Worm (Caenorhabditis elegans) whole organism, L1 larva: ENCODE results near the gene lin-15A.
A peak's percentile ranks its signal among the peaks of the same experiment; 100 is the strongest.

ENCODE experiments used
- C04F5.9 ChIP-seq: sonication (generic microtip); optimal IDR thresholded peaks from 2 replicates; lab custom pipeline; 2016; ENCODE audit warnings: missing genetic modification characterization, missing compliant biosample characterization
- C16A3.4 ChIP-seq: fragments of 150-350 bp; optimal IDR thresholded peaks from 2 replicates; lab custom pipeline; 2014; ENCODE audit warnings: missing biosample characterization, missing genetic modification characterization
- F16B12.6 ChIP-seq: fragments of 150-350 bp; optimal IDR thresholded peaks from 2 replicates; lab custom pipeline; 2014; ENCODE audit warnings: missing biosample characterization, missing genetic modification characterization
- blmp-1 ChIP-seq: fragments of 150-350 bp; optimal IDR thresholded peaks from 2 replicates; lab custom pipeline; 2014; ENCODE audit warnings: missing biosample characterization, missing genetic modification characterization
- ceh-82 ChIP-seq, 3 experiments: fragments of 150-350 bp in 1 of 3; sonication (generic microtip) in 2 of 3; optimal IDR thresholded peaks; 2 replicates each; lab custom pipeline; 2014 to 2017; ENCODE audit warnings: missing biosample characterization in 3 of 3, missing genetic modification characterization in 3 of 3
- dpl-1 ChIP-seq, 3 experiments: fragments of 150-350 bp in 2 of 3; sonication (generic microtip) in 1 of 3; optimal IDR thresholded peaks; 2 replicates each; lab custom pipeline; 2014 to 2017; ENCODE audit warnings: missing biosample characterization in 3 of 3, missing genetic modification characterization in 3 of 3, missing genetic modification reagents in 3 of 3
- dsc-1 ChIP-seq: sonication (generic microtip); optimal IDR thresholded peaks from 2 replicates; lab custom pipeline; 2016; ENCODE audit warnings: mild to moderate bottlenecking, missing genetic modification characterization, missing compliant biosample characterization
- efl-1 ChIP-seq, 4 experiments: fragments of 150-350 bp; optimal IDR thresholded peaks in 3 of 4; peaks in 1 of 4; 1 replicate in 1 of 4; 2 replicates in 3 of 4; lab custom pipeline; 2014; ENCODE audit warnings: missing biosample characterization in 2 of 4, missing genetic modification characterization in 2 of 4, missing genetic modification reagents in 2 of 4
- egl-13 ChIP-seq: sonication (generic microtip); optimal IDR thresholded peaks from 2 replicates; lab custom pipeline; 2016; ENCODE audit warnings: missing genotype, missing genetic modification reagents, missing genetic modification characterization, missing compliant biosample characterization
- egl-27 ChIP-seq, 2 experiments: fragments of 150-350 bp in 1 of 2; sonication (generic microtip); optimal IDR thresholded peaks; 3 replicates each; lab custom pipeline; 2017 to 2018; ENCODE audit warnings: missing biosample characterization in 2 of 2, missing genetic modification characterization in 2 of 2, missing genetic modification reagents in 2 of 2
- elt-3 ChIP-seq, 6 experiments: fragments of 150-350 bp in 1 of 6; sonication (generic microtip); optimal IDR thresholded peaks; 2 replicates each; lab custom pipeline; 2017 to 2018; ENCODE audit warnings: missing biosample characterization in 6 of 6, missing genetic modification characterization in 6 of 6, inconsistent platforms in 1 of 6
- fkh-8 ChIP-seq: sonication (generic microtip); optimal IDR thresholded peaks from 2 replicates; lab custom pipeline; 2016; ENCODE audit warnings: mild to moderate bottlenecking, missing genetic modification characterization, missing compliant biosample characterization
- grh-1 ChIP-seq: fragments of 200-800 bp; sonication (Bioruptor generic); IDR thresholded peaks from 2 replicates; pipeline ENCODE4 v1.3.6; 2022; ENCODE audit warnings: missing genetic modification reagents, missing genetic modification characterization, missing compliant biosample characterization
- hlh-17 ChIP-seq: fragments of 200-800 bp; sonication (Bioruptor generic); optimal IDR thresholded peaks from 2 replicates; lab custom pipeline; 2018; ENCODE audit warnings: missing genetic modification characterization, mild to moderate bottlenecking, missing compliant biosample characterization, moderate library complexity, borderline replicate concordance
- hpl-2 ChIP-seq: fragments of 150-350 bp; optimal IDR thresholded peaks from 2 replicates; lab custom pipeline; 2014; ENCODE audit warnings: missing biosample characterization, missing genetic modification reagents, missing genetic modification characterization
- irx-1 ChIP-seq: sonication (generic microtip); optimal IDR thresholded peaks from 2 replicates; lab custom pipeline; 2016; ENCODE audit warnings: missing genetic modification characterization, missing compliant biosample characterization
- isw-1 ChIP-seq: fragments of 200-800 bp; sonication (Bioruptor generic); IDR thresholded peaks from 2 replicates; pipeline ENCODE4 v1.3.6; 2022; ENCODE audit warnings: missing genetic modification characterization, missing compliant biosample characterization
- jun-1 ChIP-seq: fragments of 150-350 bp; optimal IDR thresholded peaks from 2 replicates; lab custom pipeline; 2014; ENCODE audit warnings: missing biosample characterization, missing genetic modification reagents, missing genetic modification characterization
- lin-13 ChIP-seq: fragments of 150-350 bp; optimal IDR thresholded peaks from 2 replicates; lab custom pipeline; 2014; ENCODE audit warnings: missing biosample characterization, missing genetic modification reagents, missing genetic modification characterization
- lin-14 ChIP-seq: fragments of 200-800 bp; sonication (Bioruptor generic); optimal IDR thresholded peaks from 2 replicates; lab custom pipeline; 2018; ENCODE audit warnings: mild to moderate bottlenecking, missing genetic modification characterization, moderate library complexity, missing compliant biosample characterization
- lin-15B ChIP-seq: fragments of 150-350 bp; sonication (generic microtip); optimal IDR thresholded peaks from 3 replicates; lab custom pipeline; 2014; ENCODE audit warnings: missing biosample characterization, missing genetic modification characterization
- lin-35 ChIP-seq, 2 experiments: fragments of 150-350 bp; optimal IDR thresholded peaks; 2 replicates each; lab custom pipeline; 2014; ENCODE audit warnings: missing biosample characterization in 2 of 2, missing genetic modification characterization in 2 of 2, missing genetic modification reagents in 2 of 2
- lsy-2 ChIP-seq, 2 experiments: fragments of 150-350 bp; optimal IDR thresholded peaks; 2 replicates each; lab custom pipeline; 2014; ENCODE audit warnings: missing biosample characterization in 2 of 2, missing genetic modification characterization in 2 of 2
- mdl-1 ChIP-seq, 2 experiments: fragments of 150-350 bp; optimal IDR thresholded peaks; 2 replicates each; lab custom pipeline; 2014 to 2017; ENCODE audit warnings: missing biosample characterization in 2 of 2, missing genetic modification characterization in 2 of 2, inconsistent platforms in 1 of 2
- mef-2 ChIP-seq: fragments of 150-350 bp; optimal IDR thresholded peaks from 2 replicates; lab custom pipeline; 2014; ENCODE audit warnings: missing biosample characterization, missing genetic modification characterization
- nhr-11 ChIP-seq: fragments of 150-350 bp; optimal IDR thresholded peaks from 2 replicates; lab custom pipeline; 2014; ENCODE audit warnings: missing biosample characterization, missing genetic modification characterization
- nhr-19 ChIP-seq: fragments of 200-800 bp; sonication (Bioruptor generic); conservative IDR thresholded peaks from 2 replicates; pipeline ENCODE4 v1.3.6; 2022; ENCODE audit warnings: missing genetic modification characterization, missing compliant biosample characterization
- nhr-20 ChIP-seq: sonication (generic microtip); optimal IDR thresholded peaks from 2 replicates; lab custom pipeline; 2016; ENCODE audit warnings: mild to moderate bottlenecking, missing genetic modification characterization, missing compliant biosample characterization
- nhr-28 ChIP-seq: fragments of 150-350 bp; optimal IDR thresholded peaks from 2 replicates; lab custom pipeline; 2014; ENCODE audit warnings: missing biosample characterization, missing genetic modification characterization
- nhr-47 ChIP-seq: sonication (generic microtip); optimal IDR thresholded peaks from 2 replicates; lab custom pipeline; 2016; ENCODE audit warnings: mild to moderate bottlenecking, missing genetic modification characterization, moderate library complexity, missing compliant biosample characterization
- nhr-71 ChIP-seq: sonication (generic microtip); optimal IDR thresholded peaks from 2 replicates; lab custom pipeline; 2016; ENCODE audit warnings: mild to moderate bottlenecking, missing genetic modification characterization, moderate library complexity, missing compliant biosample characterization
- nhr-77 ChIP-seq: fragments of 150-350 bp; optimal IDR thresholded peaks from 2 replicates; lab custom pipeline; 2014; ENCODE audit warnings: missing biosample characterization, missing genetic modification characterization
- nhr-85 ChIP-seq: sonication (generic microtip); peaks from one replicate; lab custom pipeline; 2016; ENCODE audit warnings: missing genetic modification characterization, inconsistent platforms, missing compliant biosample characterization
- nhr-90 ChIP-seq: sonication (generic microtip); optimal IDR thresholded peaks from 2 replicates; lab custom pipeline; 2016; ENCODE audit warnings: mild to moderate bottlenecking, missing genetic modification characterization, missing compliant biosample characterization; ENCODE audit not compliant: poor library complexity
- pag-3 ChIP-seq: sonication (generic microtip); optimal IDR thresholded peaks from 2 replicates; lab custom pipeline; 2017; ENCODE audit warnings: missing genetic modification characterization, mild to moderate bottlenecking, missing compliant biosample characterization, antibody characterized with exemption, borderline replicate concordance; ENCODE audit not compliant: insufficient read depth
- rnt-1 ChIP-seq: sonication (generic microtip); optimal IDR thresholded peaks from 2 replicates; lab custom pipeline; 2016; ENCODE audit warnings: mild to moderate bottlenecking, missing genetic modification characterization, moderate library complexity, missing compliant biosample characterization
- skn-1 ChIP-seq: fragments of 150-350 bp; optimal IDR thresholded peaks from 2 replicates; lab custom pipeline; 2014; ENCODE audit warnings: missing biosample characterization, missing genetic modification characterization
- snpc-4 ChIP-seq: fragments of 150-350 bp; optimal IDR thresholded peaks from 2 replicates; lab custom pipeline; 2014; ENCODE audit warnings: missing biosample characterization, missing genetic modification characterization
- snu-23 ChIP-seq: sonication (generic microtip); optimal IDR thresholded peaks from 2 replicates; lab custom pipeline; 2016; ENCODE audit warnings: missing genetic modification characterization, missing compliant biosample characterization
- sox-4 ChIP-seq: sonication (generic microtip); optimal IDR thresholded peaks from 2 replicates; lab custom pipeline; 2016; ENCODE audit warnings: missing genetic modification characterization, missing compliant biosample characterization
- swsn-7 ChIP-seq: sonication (generic microtip); optimal IDR thresholded peaks from 2 replicates; lab custom pipeline; 2016; ENCODE audit warnings: missing genetic modification characterization, missing compliant biosample characterization
- tbx-2 ChIP-seq: sonication (generic microtip); optimal IDR thresholded peaks from 2 replicates; lab custom pipeline; 2016; ENCODE audit warnings: missing genetic modification characterization, missing compliant biosample characterization
- tlp-1 ChIP-seq: fragments of 150-350 bp; optimal IDR thresholded peaks from 2 replicates; lab custom pipeline; 2014; ENCODE audit warnings: missing biosample characterization, missing genetic modification characterization
- unc-130 ChIP-seq: fragments of 150-350 bp; optimal IDR thresholded peaks from 2 replicates; lab custom pipeline; 2017; ENCODE audit warnings: missing biosample characterization, missing genetic modification characterization, inconsistent platforms
- unc-62 ChIP-seq: fragments of 150-350 bp; optimal IDR thresholded peaks from 2 replicates; lab custom pipeline; 2014; ENCODE audit warnings: missing biosample characterization, missing genetic modification reagents, missing genetic modification characterization
- unc-86 ChIP-seq: sonication (generic microtip); optimal IDR thresholded peaks from 2 replicates; lab custom pipeline; 2016; ENCODE audit warnings: missing genetic modification characterization, missing compliant biosample characterization
- unc-98 ChIP-seq: fragments of 200-800 bp; sonication (Bioruptor generic); IDR thresholded peaks from 2 replicates; pipeline ENCODE4 v1.3.6; 2022; ENCODE audit warnings: missing genetic modification characterization, missing compliant biosample characterization
- vab-15 ChIP-seq: sonication (generic microtip); optimal IDR thresholded peaks from 2 replicates; lab custom pipeline; 2017; ENCODE audit warnings: missing genotype, mild to moderate bottlenecking, missing genetic modification characterization, missing compliant biosample characterization
- xbp-1 ChIP-seq: sonication (generic microtip); optimal IDR thresholded peaks from 2 replicates; lab custom pipeline; 2016; ENCODE audit warnings: missing genetic modification characterization, missing compliant biosample characterization
- zip-4 ChIP-seq: fragments of 200-800 bp; sonication (Bioruptor generic); optimal IDR thresholded peaks from 2 replicates; lab custom pipeline; 2018; ENCODE audit warnings: mild to moderate bottlenecking, missing genetic modification characterization, moderate library complexity, missing compliant biosample characterization
- ztf-11 ChIP-seq, 2 experiments: sonication (generic microtip); optimal IDR thresholded peaks; 2 replicates each; lab custom pipeline; 2016 to 2017; ENCODE audit warnings: missing genetic modification characterization in 2 of 2, missing biosample characterization in 1 of 2, missing compliant biosample characterization in 1 of 2
- ztf-4 ChIP-seq: fragments of 150-350 bp; optimal IDR thresholded peaks from 2 replicates; lab custom pipeline; 2014; ENCODE audit warnings: missing biosample characterization, missing genetic modification characterization

The lin-15A gene

ce11 chrX:15724994-15725393 is 6.8 kb upstream of the lin-15A start:
- TF ChIP-seq ztf-4: no peak
- TF ChIP-seq unc-130 (tag; lab: Kevin White, UChicago): peak; percentile 75
- TF ChIP-seq pag-3 (tag; lab: Kevin White, UChicago): peak; percentile 93
- peak; percentile 97 for TF ChIP-seq blmp-1 (tag; lab: Kevin White, UChicago)
- TF ChIP-seq efl-1 (optimal IDR thresholded peaks at IDR 0.05; lab: Kevin White, UChicago): peak; percentile 69 to 78
- peak in 1 of 2 experiments; percentile 58 for TF ChIP-seq efl-1 (GFP tag; optimal IDR thresholded peaks at IDR 0.05 in 1 of 2; lab: Kevin White, UChicago)
- TF ChIP-seq skn-1 (tag; lab: Kevin White, UChicago): peak; percentile 24
- no peak for TF ChIP-seq egl-13 (tag; lab: Kevin White, UChicago)
- peak in 1 of 2 experiments; percentile 81 for TF ChIP-seq mdl-1 (tag; optimal IDR thresholded peaks at IDR 0.05; lab: Kevin White, UChicago)
- peak; percentile 80 for TF ChIP-seq rnt-1
- TF ChIP-seq mef-2 (tag; lab: Kevin White, UChicago): peak; percentile 7
- peak; percentile 93 for TF ChIP-seq F16B12.6 (tag; lab: Kevin White, UChicago)
- peak; percentile 76 for TF ChIP-seq swsn-7 (tag; lab: Kevin White, UChicago)
- peak; percentile 48 for TF ChIP-seq jun-1
- peak; percentile 64 to 74 for TF ChIP-seq lsy-2 (tag; optimal IDR thresholded peaks at IDR 0.05; lab: Kevin White, UChicago)
- TF ChIP-seq sox-4 (tag; lab: Kevin White, UChicago): no peak
- peak; percentile 56 to 86 for TF ChIP-seq lin-35 (GFP tag; optimal IDR thresholded peaks at IDR 0.05; lab: Kevin White, UChicago)
- no peak for TF ChIP-seq fkh-8 (tag; lab: Kevin White, UChicago)
- TF ChIP-seq nhr-11 (tag; lab: Kevin White, UChicago): no peak
- peak; percentile 74 for TF ChIP-seq nhr-20 (tag; lab: Kevin White, UChicago)
- no peak for TF ChIP-seq hlh-17 (GFP tag; lab: Kevin White, UChicago)
- TF ChIP-seq nhr-47: peak; percentile 75
- peak; percentile 87 for TF ChIP-seq nhr-85 (tag; lab: Kevin White, UChicago)
- TF ChIP-seq unc-98 (GFP tag; lab: Robert Waterston, UW): no peak
- TF ChIP-seq nhr-28: no peak
- TF ChIP-seq irx-1 (tag; lab: Kevin White, UChicago): peak; percentile 45
- no peak for TF ChIP-seq zip-4 (GFP tag; lab: Kevin White, UChicago)
- peak; percentile 34; the same call in 1 of the 2 replicates for TF ChIP-seq grh-1 (GFP tag; lab: Robert Waterston, UW)
- peak in 1 of 6 experiments; percentile 50 for TF ChIP-seq elt-3 (tag; optimal IDR thresholded peaks at IDR 0.05; lab: Kevin White, UChicago)
- peak; percentile 62 for TF ChIP-seq xbp-1
- TF ChIP-seq snu-23 (GFP tag; lab: Kevin White, UChicago): peak; percentile 83
- peak; percentile 68 to 73 (median 73) for TF ChIP-seq dpl-1 (GFP tag; optimal IDR thresholded peaks at IDR 0.05; lab: Kevin White, UChicago)
- TF ChIP-seq nhr-71 (tag; lab: Kevin White, UChicago): peak; percentile 78
- TF ChIP-seq C04F5.9: no peak
- no peak for TF ChIP-seq tlp-1 (tag; lab: Kevin White, UChicago)
- TF ChIP-seq unc-86 (tag; lab: Kevin White, UChicago): peak; percentile 65
- TF ChIP-seq egl-27 (tag; optimal IDR thresholded peaks at IDR 0.05; lab: Kevin White, UChicago): no peak
- peak; percentile 38 for TF ChIP-seq dsc-1 (tag; lab: Kevin White, UChicago)
- no peak for TF ChIP-seq vab-15
- peak; percentile 14; the same call in 1 of the 2 replicates for TF ChIP-seq isw-1 (GFP tag; lab: Robert Waterston, UW)
- peak in 1 of 2 experiments; percentile 11 for TF ChIP-seq ztf-11 (tag; optimal IDR thresholded peaks at IDR 0.05; lab: Kevin White, UChicago)
- peak; percentile 33 to 69 (median 57) for TF ChIP-seq ceh-82 (tag; optimal IDR thresholded peaks at IDR 0.05; lab: Kevin White, UChicago)
- TF ChIP-seq lin-14 (GFP tag; lab: Kevin White, UChicago): peak; percentile 83
- peak; percentile 67 for TF ChIP-seq nhr-19 (GFP tag; lab: Robert Waterston, UW)
- peak; percentile 68 for TF ChIP-seq nhr-90
- no peak for TF ChIP-seq unc-62 (GFP tag; lab: Kevin White, UChicago)
- peak; percentile 62 for TF ChIP-seq snpc-4
- TF ChIP-seq tbx-2 (tag; lab: Kevin White, UChicago): peak; percentile 70
- peak; percentile 93 for TF ChIP-seq lin-15B (tag; lab: Kevin White, UChicago)
- peak; percentile 69 for TF ChIP-seq C16A3.4 (tag; lab: Kevin White, UChicago)
- TF ChIP-seq hpl-2 (GFP tag; lab: Kevin White, UChicago): no peak
- peak; percentile 67 for TF ChIP-seq lin-13 (GFP tag; lab: Kevin White, UChicago)
- peak; percentile 6 for TF ChIP-seq nhr-77 (tag; lab: Kevin White, UChicago)
